Fruit fly (Drosophila melanogaster): ENCODE measurements around the gene shv.

DNA sequence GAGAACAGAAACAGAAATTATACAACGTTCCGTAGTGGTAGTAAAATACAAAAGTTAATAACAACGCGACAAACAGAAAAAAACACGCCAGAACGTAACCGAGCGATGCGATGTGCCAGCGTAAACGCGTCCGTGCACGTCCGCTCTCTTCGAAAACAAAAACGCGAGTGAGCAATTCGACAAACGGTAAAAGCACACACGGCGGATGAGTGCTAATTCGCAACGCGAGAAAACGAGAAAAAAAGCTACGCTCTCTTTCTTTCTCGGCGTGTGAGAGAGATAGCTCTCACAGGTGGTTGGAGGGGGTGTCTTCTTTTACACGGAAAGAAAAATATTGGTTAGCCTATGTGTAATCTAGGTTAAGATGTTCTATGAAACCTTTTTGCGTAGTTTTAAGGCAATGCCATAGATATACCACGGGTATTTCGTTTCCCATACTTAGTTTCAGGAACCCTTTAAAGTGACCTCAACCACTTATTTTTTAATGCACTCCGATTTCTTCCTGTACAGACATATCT, 19.2 kb downstream of the shv start, which contains the start of gene CG4297:
- TF ChIP-seq svp (GFP tag) (peak; percentile 92), CG6808 (GFP tag; optimal IDR thresholded peaks at IDR 0.05) (peak; percentile 72), Hr39 (GFP tag; optimal IDR thresholded peaks at IDR 0.05) (peak; percentile 80), CG8119 (GFP tag; IDR thresholded peaks at IDR 0.05) (no peak), Sox102F (GFP tag; optimal IDR thresholded peaks at IDR 0.05) (peak; percentile 81), CG10631 (GFP tag; optimal IDR thresholded peaks at IDR 0.05) (peak; percentile 74), CG8632 (GFP tag; optimal IDR thresholded peaks at IDR 0.05) (peak; percentile 77), CG11294 (GFP tag; IDR thresholded peaks at IDR 0.05) (no peak), OdsH (GFP tag; optimal IDR thresholded peaks at IDR 0.05) (peak; percentile 87), fkh (GFP tag; optimal IDR thresholded peaks at IDR 0.05) (peak; percentile 41)

Measured in whole organism, prepupa.